Worm (Caenorhabditis elegans): ENCODE data around the gene C25G4.17.

DNA sequence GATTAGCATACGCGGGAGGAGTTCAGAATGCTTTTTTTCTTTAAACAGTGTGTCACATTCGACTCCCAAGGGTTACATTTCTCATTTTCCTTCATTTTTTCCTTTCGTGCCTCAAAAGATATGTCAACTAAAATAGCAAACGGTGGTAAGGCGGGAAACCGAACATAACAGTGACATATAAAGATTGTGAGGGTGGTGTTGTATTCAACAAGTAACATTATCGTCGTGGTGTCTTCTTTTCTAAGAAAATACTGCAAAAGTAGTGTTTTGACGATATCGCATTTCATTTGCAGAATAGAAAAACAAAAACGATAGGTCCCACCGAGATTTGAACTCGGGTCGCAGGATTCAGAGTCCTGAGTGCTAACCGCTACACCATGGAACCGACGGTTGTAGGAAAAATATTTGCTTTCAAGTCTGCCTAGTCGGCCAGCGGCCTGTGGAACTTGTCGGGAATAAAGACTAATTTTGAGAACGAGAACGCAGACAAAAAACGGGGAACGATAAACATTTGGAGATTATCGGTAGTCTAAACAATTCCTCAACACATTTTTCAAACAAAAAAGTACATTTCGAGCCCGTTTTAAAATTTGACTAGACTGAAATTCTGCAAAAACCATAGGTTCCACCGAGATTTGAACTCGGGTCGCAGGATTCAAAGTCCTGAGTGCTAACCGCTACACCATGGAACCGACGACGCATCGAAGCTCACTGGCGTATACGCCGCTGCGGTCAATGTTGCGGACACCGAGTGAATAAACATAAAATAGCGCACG lies 25.0 kb upstream of the C25G4.17 start:
- TF ChIP-seq W03F9.2 (tag; optimal IDR thresholded peaks at IDR 0.05) (no peak), him-1 (tag; optimal IDR thresholded peaks at IDR 0.05) (no peak), dao-5 (tag; optimal IDR thresholded peaks at IDR 0.05) (no peak)

Data from whole organism, L4/young adult.